Worm (Caenorhabditis elegans): ENCODE measurements around the gene srlf-2.

The srlf-2 gene

DNA sequence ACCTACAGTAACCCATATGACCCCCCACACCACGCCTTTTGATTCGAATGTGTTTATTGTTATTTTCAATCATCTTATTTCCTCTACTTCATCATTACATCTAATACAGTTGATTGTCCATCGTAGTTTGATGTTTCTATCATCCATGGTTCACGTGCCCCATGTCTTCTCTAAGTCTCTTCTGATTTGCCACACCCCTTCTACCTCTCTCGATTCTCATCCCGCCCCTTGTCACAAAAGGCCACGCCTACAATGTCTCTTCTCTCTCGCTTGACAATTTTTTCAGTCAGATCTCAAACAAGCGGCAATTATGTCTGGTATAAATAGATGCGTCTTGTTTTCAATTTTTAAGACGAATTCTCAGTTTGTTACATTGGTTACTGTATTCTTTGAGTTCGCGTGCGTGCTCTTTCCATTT, 45.0 kb downstream of the srlf-2 start (continued):
- TF ChIP-seq dpl-1 (GFP tag; optimal IDR thresholded peaks at IDR 0.05) (peak in 1 of 3 experiments; percentile 8), unc-130 (tag; optimal IDR thresholded peaks at IDR 0.05) (peak; percentile 43), pax-3 (tag; optimal IDR thresholded peaks at IDR 0.05) (no peak), lin-14 (GFP tag; optimal IDR thresholded peaks at IDR 0.05) (peak; percentile 77), aly-2 (tag; optimal IDR thresholded peaks at IDR 0.05) (no peak), egl-13 (tag; optimal IDR thresholded peaks at IDR 0.05) (no peak), snu-23 (GFP tag; optimal IDR thresholded peaks at IDR 0.05) (peak; percentile 71), sox-4 (tag; optimal IDR thresholded peaks at IDR 0.05) (no peak), grh-1 (GFP tag; IDR thresholded peaks at IDR 0.05) (0 out of 2 replicates have a peak, but pooled peaks have one; percentile 14), C16A3.4 (tag; optimal IDR thresholded peaks at IDR 0.05) (peak; percentile 31), irx-1 (tag; optimal IDR thresholded peaks at IDR 0.05) (peak; percentile 5), C34B4.2 (tag; optimal IDR thresholded peaks at IDR 0.05) (no peak), elt-2 (tag; optimal IDR thresholded peaks at IDR 0.05) (peak; percentile 61), mdl-1 (tag; optimal IDR thresholded peaks at IDR 0.05) (peak; percentile 36 to 93), mep-1 (tag; optimal IDR thresholded peaks at IDR 0.05) (peak; percentile 30), nhr-19 (GFP tag; conservative IDR thresholded peaks at IDR 0.05) (peak; percentile 67), tbx-2 (tag; optimal IDR thresholded peaks at IDR 0.05) (peak; percentile 66), hlh-4 (tag; optimal IDR thresholded peaks at IDR 0.05) (no peak), lsy-2 (tag; optimal IDR thresholded peaks at IDR 0.05) (peak; percentile 56 to 57), xbp-1 (tag; optimal IDR thresholded peaks at IDR 0.05) (peak; percentile 8)

ce11 chrIV:8535946-8536345, 45.9 kb downstream of the srlf-2 start:
- TF ChIP-seq nhr-19 (GFP tag; conservative IDR thresholded peaks at IDR 0.05) (peak; percentile 25; the same call in 1 of the 2 replicates), snu-23 (GFP tag; optimal IDR thresholded peaks at IDR 0.05) (no peak), tbx-2 (tag; optimal IDR thresholded peaks at IDR 0.05) (peak; percentile 5), nhr-20 (tag; optimal IDR thresholded peaks at IDR 0.05) (peak; percentile 37), elt-3 (tag; optimal IDR thresholded peaks at IDR 0.05) (peak in 1 of 6 experiments; percentile 16), zag-1 (tag; optimal IDR thresholded peaks at IDR 0.05) (no peak), egl-27 (tag; optimal IDR thresholded peaks at IDR 0.05) (no peak), unc-30 (tag; optimal IDR thresholded peaks at IDR 0.05) (no peak), unc-98 (GFP tag; IDR thresholded peaks at IDR 0.05) (no peak), sptf-1 (tag; optimal IDR thresholded peaks at IDR 0.05) (no peak), nhr-47 (tag; optimal IDR thresholded peaks at IDR 0.05) (peak; percentile 10), nhr-71 (tag; optimal IDR thresholded peaks at IDR 0.05) (peak; percentile 24), lsy-2 (tag; optimal IDR thresholded peaks at IDR 0.05) (peak in 1 of 2 experiments; percentile 1)

DNA sequence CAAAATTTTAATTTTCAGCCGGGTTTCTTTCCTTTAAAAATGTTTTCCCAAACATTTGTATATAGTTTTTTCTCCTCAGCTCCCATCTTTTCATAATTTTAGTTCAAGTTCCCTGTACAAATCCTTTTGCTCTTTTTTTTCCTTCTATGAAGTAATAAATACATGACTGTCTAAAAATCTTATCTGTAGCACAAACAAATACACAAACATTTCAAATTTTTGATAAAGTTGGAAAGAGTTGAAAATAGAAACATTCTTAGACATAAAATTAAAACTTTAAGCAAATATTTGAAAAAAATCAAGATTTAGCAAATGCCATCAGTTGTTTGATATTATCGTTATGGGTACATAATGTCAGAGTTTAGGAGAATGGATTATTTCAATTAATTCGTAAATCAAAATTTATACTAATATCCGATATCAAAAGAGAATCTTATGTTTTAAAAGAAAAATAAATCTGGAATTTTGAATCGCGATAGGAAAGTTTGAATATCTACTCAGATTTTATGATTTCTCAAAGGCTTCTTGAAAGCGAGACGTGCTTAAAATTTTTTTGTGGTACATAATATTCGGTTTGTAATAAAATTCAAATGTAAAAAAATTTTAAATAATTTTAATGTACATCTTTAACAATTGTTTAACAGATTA, 48.1 kb downstream of the srlf-2 start:
- TF ChIP-seq nhr-20 (tag; optimal IDR thresholded peaks at IDR 0.05) (peak; percentile 1), elt-2 (tag; optimal IDR thresholded peaks at IDR 0.05) (peak; percentile 27), sptf-1 (tag; optimal IDR thresholded peaks at IDR 0.05) (no peak), nhr-237 (tag; optimal IDR thresholded peaks at IDR 0.05) (no peak), fkh-10 (GFP tag; optimal IDR thresholded peaks at IDR 0.05) (no peak), xbp-1 (tag; optimal IDR thresholded peaks at IDR 0.05) (no peak), Y116A8C.19 (tag; optimal IDR thresholded peaks at IDR 0.05; ENCODE audit: borderline replicate concordance) (no peak), dpl-1 (GFP tag; optimal IDR thresholded peaks at IDR 0.05) (no peak), nhr-90 (tag; optimal IDR thresholded peaks at IDR 0.05; ENCODE audit: poor library complexity) (peak; percentile 29), jun-1 (tag; optimal IDR thresholded peaks at IDR 0.05) (no peak), zip-4 (GFP tag; optimal IDR thresholded peaks at IDR 0.05) (no peak), snu-23 (GFP tag; optimal IDR thresholded peaks at IDR 0.05) (no peak), blmp-1 (tag; optimal IDR thresholded peaks at IDR 0.05) (no peak), nhr-76 (tag; optimal IDR thresholded peaks at IDR 0.05) (no peak), nhr-71 (tag; optimal IDR thresholded peaks at IDR 0.05) (no peak), ceh-8 (GFP tag; optimal IDR thresholded peaks at IDR 0.05) (no peak), sup-37 (GFP tag; optimal IDR thresholded peaks at IDR 0.05) (no peak), ztf-4 (tag; optimal IDR thresholded peaks at IDR 0.05) (no peak)

Measured in whole organism, L1 larva.